Worm (Caenorhabditis elegans): ENCODE data around the gene F55H2.8.

- TF ChIP-seq unc-62 (GFP tag; optimal IDR thresholded peaks at IDR 0.05) (no peak), lin-11 (tag; optimal IDR thresholded peaks at IDR 0.05) (no peak), lsy-2 (tag; optimal IDR thresholded peaks at IDR 0.05) (no peak), fos-1 (tag; optimal IDR thresholded peaks at IDR 0.05) (no peak), nhr-77 (tag; optimal IDR thresholded peaks at IDR 0.05) (no peak), skn-1 (tag; optimal IDR thresholded peaks at IDR 0.05) (no peak), blmp-1 (tag; optimal IDR thresholded peaks at IDR 0.05; ENCODE audit: insufficient read depth) (no peak), mbf-1 (tag; optimal IDR thresholded peaks at IDR 0.05) (no peak), nhr-237 (tag; optimal IDR thresholded peaks at IDR 0.05) (no peak), ztf-11 (tag; optimal IDR thresholded peaks at IDR 0.05) (no peak), nhr-23 (tag; optimal IDR thresholded peaks at IDR 0.05) (no peak), ama-1 (optimal IDR thresholded peaks at IDR 0.05) (no peak), nhr-25 (tag; optimal IDR thresholded peaks at IDR 0.05) (no peak), dmd-4 (tag; optimal IDR thresholded peaks at IDR 0.05) (no peak)
Observed at ce11 chrIII:9516148-9516547, 2.5 kb downstream of the F55H2.8 start, which contains the start of gene F55H2.7.
